In genomic region chr3L:7854752-7855454, dm6 we compare ENCODE assay signal across 4 fruit fly cellular contexts.
A peak's percentile ranks its signal among the peaks of the same experiment; 100 is the strongest.
TF ChIP-seq lines count a peak whose summit lies in the region.

No protein-coding gene starts in this region.

TF ChIP-seq in whole organism, adult, 20 proteins besides CTCF, POLR2A, EP300 and RAD21 (continued from another document):
- TF ChIP-seq CG33017 (tag; optimal IDR thresholded peaks at IDR 0.05; lab: Kevin White, UChicago): peak; percentile 67
- TF ChIP-seq Crg-1 (GFP tag; optimal IDR thresholded peaks at IDR 0.05; lab: Kevin White, UChicago): peak; percentile 13

TF ChIP-seq in whole organism, embryonic, 481 proteins besides CTCF, POLR2A, EP300 and RAD21 (continued from another document and continues in another):
- TF ChIP-seq Fer1 (GFP tag; optimal IDR thresholded peaks at IDR 0.05; lab: Kevin White, UChicago): peak; percentile 93
- no peak for TF ChIP-seq CG9817 (tag; optimal IDR thresholded peaks at IDR 0.05; lab: Kevin White, UChicago)
- TF ChIP-seq CG7271 (tag; optimal IDR thresholded peaks at IDR 0.05; lab: Kevin White, UChicago): peak; percentile 74
- TF ChIP-seq Asciz (GFP tag; optimal IDR thresholded peaks at IDR 0.05; lab: Kevin White, UChicago): peak; percentile 94
- TF ChIP-seq grn (GFP tag; optimal IDR thresholded peaks at IDR 0.05; lab: Kevin White, UChicago): peak; percentile 13
- no peak for TF ChIP-seq tup (GFP tag; optimal IDR thresholded peaks at IDR 0.05; lab: Kevin White, UChicago)
- TF ChIP-seq CG1602 (GFP tag; optimal IDR thresholded peaks at IDR 0.05; lab: Kevin White, UChicago): no peak
- no peak for TF ChIP-seq ttk (GFP tag; IDR thresholded peaks at IDR 0.05; lab: Robert Waterston, UW)
- 0 out of 2 replicates have a peak, but pooled peaks have one; percentile 33 for TF ChIP-seq Scr (GFP tag; IDR thresholded peaks at IDR 0.05; lab: Robert Waterston, UW; ENCODE audit: partially characterized antibody)
- TF ChIP-seq bigmax (GFP tag; optimal IDR thresholded peaks at IDR 0.05; lab: Kevin White, UChicago): peak; percentile 57
- no peak for TF ChIP-seq CG15073 (GFP tag; optimal IDR thresholded peaks at IDR 0.05; lab: Kevin White, UChicago)
- peak; percentile 85 for TF ChIP-seq caup (GFP tag; optimal IDR thresholded peaks at IDR 0.05; lab: Kevin White, UChicago; ENCODE audit: severe bottlenecking)
- TF ChIP-seq insv (GFP tag; optimal IDR thresholded peaks at IDR 0.05; lab: Kevin White, UChicago): peak in 1 of 2 experiments; percentile 35
- no peak for TF ChIP-seq CG1832 (GFP tag; optimal IDR thresholded peaks at IDR 0.05; lab: Kevin White, UChicago)
- TF ChIP-seq hth (optimal IDR thresholded peaks at IDR 0.05; lab: Kevin White, UChicago): no peak
- TF ChIP-seq sna (GFP tag; IDR thresholded peaks at IDR 0.05; lab: Robert Waterston, UW; ENCODE audit: partially characterized antibody): no peak
- TF ChIP-seq Dek (tag; optimal IDR thresholded peaks at IDR 0.05; lab: Kevin White, UChicago): no peak
- no peak for TF ChIP-seq Mad (GFP tag; optimal IDR thresholded peaks at IDR 0.05; lab: Kevin White, UChicago)
- no peak for TF ChIP-seq CG31224 (GFP tag; IDR thresholded peaks at IDR 0.05; lab: Robert Waterston, UW)
- no peak for TF ChIP-seq CG14441 (GFP tag; IDR thresholded peaks at IDR 0.05; lab: Robert Waterston, UW)
- no peak for TF ChIP-seq her (GFP tag; optimal IDR thresholded peaks at IDR 0.05; lab: Kevin White, UChicago)
- peak; percentile 12 for TF ChIP-seq CG10209 (GFP tag; optimal IDR thresholded peaks at IDR 0.05; lab: Kevin White, UChicago)
- no peak for TF ChIP-seq Taf1 (GFP tag; IDR thresholded peaks at IDR 0.05; lab: Robert Waterston, UW)
- peak; percentile 81 for TF ChIP-seq pfk (GFP tag; optimal IDR thresholded peaks at IDR 0.05; lab: Kevin White, UChicago)
- TF ChIP-seq CG30431 (GFP tag; optimal IDR thresholded peaks at IDR 0.05; lab: Kevin White, UChicago): no peak
- TF ChIP-seq CG17912 (GFP tag; optimal IDR thresholded peaks at IDR 0.05; lab: Kevin White, UChicago): peak; percentile 81
- peak; percentile 35 for TF ChIP-seq CG4820 (GFP tag; optimal IDR thresholded peaks at IDR 0.05; lab: Kevin White, UChicago)
- peak; percentile 56 for TF ChIP-seq repo (GFP tag; optimal IDR thresholded peaks at IDR 0.05; lab: Kevin White, UChicago)
- TF ChIP-seq gcm (GFP tag; optimal IDR thresholded peaks at IDR 0.05; lab: Kevin White, UChicago): peak; percentile 66
- TF ChIP-seq CG12659 (GFP tag; optimal IDR thresholded peaks at IDR 0.05; lab: Kevin White, UChicago): no peak
- TF ChIP-seq dmrt99B (tag; optimal IDR thresholded peaks at IDR 0.05; lab: Kevin White, UChicago): peak; percentile 69
- no peak for TF ChIP-seq Oaz (GFP tag; IDR thresholded peaks at IDR 0.05; lab: Robert Waterston, UW)
- no peak for TF ChIP-seq C15 (GFP tag; IDR thresholded peaks at IDR 0.05; lab: Robert Waterston, UW)
- peak; percentile 50 for TF ChIP-seq zf30C (GFP tag; optimal IDR thresholded peaks at IDR 0.05; lab: Kevin White, UChicago)
- peak; percentile 68 for TF ChIP-seq CG2875 (GFP tag; optimal IDR thresholded peaks at IDR 0.05; lab: Kevin White, UChicago)
- TF ChIP-seq Pdp1 (GFP tag; optimal IDR thresholded peaks at IDR 0.05; lab: Kevin White, UChicago): peak in 1 of 2 experiments; percentile 51
- TF ChIP-seq Gug (GFP tag; IDR thresholded peaks at IDR 0.05; lab: Robert Waterston, UW): no peak
- TF ChIP-seq tgo (GFP tag; IDR thresholded peaks at IDR 0.05; lab: Robert Waterston, UW): no peak
- peak; percentile 51 for TF ChIP-seq Sry-β (GFP tag; optimal IDR thresholded peaks at IDR 0.05; lab: Kevin White, UChicago)
- TF ChIP-seq jigr1 (GFP tag; IDR thresholded peaks at IDR 0.05; lab: Robert Waterston, UW): no peak
- TF ChIP-seq CG2129 (GFP tag; IDR thresholded peaks at IDR 0.05; lab: Robert Waterston, UW; ENCODE audit: partially characterized antibody): no peak
- no peak for TF ChIP-seq NFAT (GFP tag; IDR thresholded peaks at IDR 0.05; lab: Robert Waterston, UW)
- no peak for TF ChIP-seq cas (GFP tag; IDR thresholded peaks at IDR 0.05; lab: Robert Waterston, UW)
- peak; percentile 91 for TF ChIP-seq odd (GFP tag; optimal IDR thresholded peaks at IDR 0.05; lab: Kevin White, UChicago)

TF ChIP-seq in whole organism, prepupa, 60 proteins besides CTCF, POLR2A, EP300 and RAD21 (continued from another document):
- TF ChIP-seq CG6163 (GFP tag; IDR thresholded peaks at IDR 0.05; lab: Robert Waterston, UW): peak; percentile 64; the same call in 1 of the 3 replicates
- TF ChIP-seq Hr38 (GFP tag; optimal IDR thresholded peaks at IDR 0.05; lab: Kevin White, UChicago): no peak
- TF ChIP-seq CG6276 (GFP tag; optimal IDR thresholded peaks at IDR 0.05; lab: Kevin White, UChicago): peak; percentile 33
- TF ChIP-seq CG8632 (GFP tag; optimal IDR thresholded peaks at IDR 0.05; lab: Kevin White, UChicago): no peak
- no peak for TF ChIP-seq eg (GFP tag; IDR thresholded peaks at IDR 0.05; lab: Robert Waterston, UW)
- TF ChIP-seq spab (GFP tag; optimal IDR thresholded peaks at IDR 0.05; lab: Kevin White, UChicago): no peak
- peak in 1 of 2 experiments; percentile 24 for TF ChIP-seq salr (GFP tag; optimal IDR thresholded peaks at IDR 0.05; lab: Kevin White, UChicago)
- TF ChIP-seq pdm3 (GFP tag; optimal IDR thresholded peaks at IDR 0.05; lab: Kevin White, UChicago): peak; percentile 4
- TF ChIP-seq OdsH (GFP tag; optimal IDR thresholded peaks at IDR 0.05; lab: Kevin White, UChicago): no peak
- no peak for TF ChIP-seq fd85E (GFP tag; optimal IDR thresholded peaks at IDR 0.05; lab: Kevin White, UChicago)
- TF ChIP-seq CG3032 (tag; optimal IDR thresholded peaks at IDR 0.05; lab: Kevin White, UChicago): no peak
- TF ChIP-seq net (GFP tag; optimal IDR thresholded peaks at IDR 0.05; lab: Kevin White, UChicago): no peak
- TF ChIP-seq Sox102F (GFP tag; optimal IDR thresholded peaks at IDR 0.05; lab: Kevin White, UChicago): peak; percentile 16
- no peak for TF ChIP-seq cyc (GFP tag; optimal IDR thresholded peaks at IDR 0.05; lab: Kevin White, UChicago)
- no peak for TF ChIP-seq Smox (GFP tag; optimal IDR thresholded peaks at IDR 0.05; lab: Kevin White, UChicago)
- TF ChIP-seq Eip75B (GFP tag; optimal IDR thresholded peaks at IDR 0.05; lab: Kevin White, UChicago): peak; percentile 33
- TF ChIP-seq Blimp-1 (GFP tag; optimal IDR thresholded peaks at IDR 0.05; lab: Kevin White, UChicago): peak; percentile 20
- peak; percentile 65 for TF ChIP-seq fkh (GFP tag; optimal IDR thresholded peaks at IDR 0.05; lab: Kevin White, UChicago)
- TF ChIP-seq lz (GFP tag; optimal IDR thresholded peaks at IDR 0.05; lab: Kevin White, UChicago): no peak
- peak; percentile 43 for TF ChIP-seq dsx (GFP tag; optimal IDR thresholded peaks at IDR 0.05; lab: Kevin White, UChicago; ENCODE audit: poor library complexity, severe bottlenecking)
- no peak for TF ChIP-seq CG10631 (GFP tag; optimal IDR thresholded peaks at IDR 0.05; lab: Kevin White, UChicago)
- peak; percentile 14 for TF ChIP-seq Met (GFP tag; optimal IDR thresholded peaks at IDR 0.05; lab: Kevin White, UChicago)
- peak; percentile 12 for TF ChIP-seq CG32006 (GFP tag; optimal IDR thresholded peaks at IDR 0.05; lab: Kevin White, UChicago)
- TF ChIP-seq fd59A (GFP tag; optimal IDR thresholded peaks at IDR 0.05; lab: Kevin White, UChicago): no peak
- TF ChIP-seq achi (GFP tag; optimal IDR thresholded peaks at IDR 0.05; lab: Kevin White, UChicago): no peak
- TF ChIP-seq vri (GFP tag; optimal IDR thresholded peaks at IDR 0.05; lab: Kevin White, UChicago): peak; percentile 56
- no peak for TF ChIP-seq Sox15 (GFP tag; optimal IDR thresholded peaks at IDR 0.05; lab: Kevin White, UChicago)
- TF ChIP-seq CG1621 (tag; optimal IDR thresholded peaks at IDR 0.05; lab: Kevin White, UChicago): peak; percentile 25
- TF ChIP-seq CG4318 (GFP tag; optimal IDR thresholded peaks at IDR 0.05; lab: Kevin White, UChicago): no peak
- TF ChIP-seq CG34406 (GFP tag; optimal IDR thresholded peaks at IDR 0.05; lab: Kevin White, UChicago): no peak
- peak; percentile 54 to 76 for TF ChIP-seq ss (GFP tag; optimal IDR thresholded peaks at IDR 0.05; lab: Kevin White, UChicago)
- TF ChIP-seq CG6808 (GFP tag; optimal IDR thresholded peaks at IDR 0.05; lab: Kevin White, UChicago): peak; percentile 68
- peak; percentile 31 for TF ChIP-seq acj6 (GFP tag; optimal IDR thresholded peaks at IDR 0.05; lab: Kevin White, UChicago)
- no peak for TF ChIP-seq CG11294 (GFP tag; IDR thresholded peaks at IDR 0.05; lab: Robert Waterston, UW)
- peak; percentile 86 for TF ChIP-seq svp (GFP tag; lab: Kevin White, UChicago)
- no peak for TF ChIP-seq CG8119 (GFP tag; IDR thresholded peaks at IDR 0.05; lab: Robert Waterston, UW)
- TF ChIP-seq topi (GFP tag; optimal IDR thresholded peaks at IDR 0.05; lab: Kevin White, UChicago): no peak
- TF ChIP-seq Hr4 (GFP tag; optimal IDR thresholded peaks at IDR 0.05; lab: Kevin White, UChicago): peak; percentile 61
- no peak for TF ChIP-seq Lpt (GFP tag; optimal IDR thresholded peaks at IDR 0.05; lab: Kevin White, UChicago)
- peak; percentile 90 for TF ChIP-seq CG6854 (GFP tag; optimal IDR thresholded peaks at IDR 0.05; lab: Kevin White, UChicago)

TF ChIP-seq in whole organism, wandering third instar larva, 38 proteins besides CTCF, POLR2A, EP300 and RAD21 (continued from another document):
- peak; percentile 73 for TF ChIP-seq Hr83 (GFP tag; optimal IDR thresholded peaks at IDR 0.05; lab: Kevin White, UChicago; ENCODE audit: poor library complexity, severe bottlenecking)
- TF ChIP-seq ey (GFP tag; optimal IDR thresholded peaks at IDR 0.05; lab: Kevin White, UChicago): no peak
- TF ChIP-seq Abd-B (GFP tag; optimal IDR thresholded peaks at IDR 0.05; lab: Kevin White, UChicago): no peak
- peak; percentile 49 for TF ChIP-seq sage (GFP tag; optimal IDR thresholded peaks at IDR 0.05; lab: Kevin White, UChicago)
- no peak for TF ChIP-seq foxo (GFP tag; optimal IDR thresholded peaks at IDR 0.05; lab: Kevin White, UChicago)
- TF ChIP-seq lola (GFP tag; optimal IDR thresholded peaks at IDR 0.05; lab: Kevin White, UChicago): no peak
- TF ChIP-seq jim (GFP tag; optimal IDR thresholded peaks at IDR 0.05; lab: Kevin White, UChicago): no peak
- no peak for TF ChIP-seq usp (GFP tag; optimal IDR thresholded peaks at IDR 0.05; lab: Kevin White, UChicago)
- TF ChIP-seq sv (GFP tag; optimal IDR thresholded peaks at IDR 0.05; lab: Kevin White, UChicago): no peak
- no peak for TF ChIP-seq dmrt93B (GFP tag; optimal IDR thresholded peaks at IDR 0.05; lab: Kevin White, UChicago)
